Fruit fly (Drosophila melanogaster) whole organism, embryonic: ENCODE measurements around the gene CG9586.

Experiments
- Awh ChIP-seq: fragments of 200-800 bp; sonication (Bioruptor generic); IDR thresholded peaks from 2 replicates; pipeline ENCODE4, ENCODE4 v1.3.6; 2022; ENCODE audit warnings: missing biosample characterization, missing genetic modification characterization
- B-H2 ChIP-seq: fragments of 200-800 bp; sonication (Bioruptor generic); optimal IDR thresholded peaks from 2 replicates; lab custom pipeline; 2018; ENCODE audit warnings: missing biosample characterization, mild to moderate bottlenecking, missing genetic modification characterization
- CG13424 ChIP-seq: fragments of 200-800 bp; sonication (Bioruptor generic); optimal IDR thresholded peaks from 2 replicates; lab custom pipeline; 2019; ENCODE audit warnings: missing biosample characterization, mild to moderate bottlenecking, missing genetic modification characterization, moderate library complexity
- CG14965 ChIP-seq: fragments of 200-800 bp; sonication (Bioruptor generic); optimal IDR thresholded peaks from 2 replicates; lab custom pipeline; 2016; ENCODE audit warnings: missing biosample characterization, missing genetic modification characterization, borderline replicate concordance
- CG15514 ChIP-seq: fragments of 200-800 bp; sonication (Bioruptor generic); optimal IDR thresholded peaks from 3 replicates; lab custom pipeline; 2017; ENCODE audit warnings: missing biosample characterization, missing genetic modification characterization, mild to moderate bottlenecking, moderate library complexity, missing genetic modification reagents
- CG1603 ChIP-seq: fragments of 200-800 bp; sonication (Bioruptor generic); optimal IDR thresholded peaks from 2 replicates; lab custom pipeline; 2019; ENCODE audit warnings: missing biosample characterization, mild to moderate bottlenecking, missing genetic modification characterization, moderate library complexity
- CG17912 ChIP-seq: fragments of 200-800 bp; sonication (Bioruptor generic); optimal IDR thresholded peaks from 2 replicates; lab custom pipeline; 2018; ENCODE audit warnings: missing biosample characterization, mild to moderate bottlenecking, missing genetic modification characterization
- CG18619 ChIP-seq: fragments of 200-800 bp; sonication (Bioruptor generic); optimal IDR thresholded peaks from 3 replicates; lab custom pipeline; 2017; ENCODE audit warnings: missing biosample characterization, mild to moderate bottlenecking, missing genetic modification characterization
- CG2120 ChIP-seq: fragments of 200-800 bp; sonication (Bioruptor generic); optimal IDR thresholded peaks from 3 replicates; lab custom pipeline; 2016; ENCODE audit warnings: missing biosample characterization, missing genetic modification characterization
- CG2678 ChIP-seq: fragments of 200-800 bp; sonication (Bioruptor generic); optimal IDR thresholded peaks from 3 replicates; lab custom pipeline; 2019; ENCODE audit warnings: missing biosample characterization, mild to moderate bottlenecking, missing genetic modification characterization, moderate library complexity
- CG31441 ChIP-seq: fragments of 200-800 bp; sonication (Bioruptor generic); IDR thresholded peaks from 2 replicates; pipeline ENCODE4 v1.3.6; 2022; ENCODE audit warnings: missing biosample characterization, missing genetic modification characterization
- CG3847 ChIP-seq: fragments of 200-800 bp; sonication (Bioruptor generic); IDR thresholded peaks from 2 replicates; pipeline ENCODE4 v1.3.6; 2022; ENCODE audit warnings: missing biosample characterization, missing genetic modification characterization
- CG4820 ChIP-seq: fragments of 200-800 bp; sonication (Bioruptor generic); optimal IDR thresholded peaks from 3 replicates; lab custom pipeline; 2016; ENCODE audit warnings: missing biosample characterization, missing genetic modification characterization
- CG8944 ChIP-seq: fragments of 200-800 bp; sonication (Bioruptor generic); optimal IDR thresholded peaks from 3 replicates; lab custom pipeline; 2016; ENCODE audit warnings: missing biosample characterization, missing genetic modification characterization
- CG9437 ChIP-seq: fragments of 200-800 bp; sonication (Bioruptor generic); optimal IDR thresholded peaks from 2 replicates; lab custom pipeline; 2018; ENCODE audit warnings: missing biosample characterization, mild to moderate bottlenecking, missing genetic modification characterization
- CHES-1-like ChIP-seq: fragments of 200-800 bp; sonication (Bioruptor generic); optimal IDR thresholded peaks from 2 replicates; lab custom pipeline; 2016; ENCODE audit warnings: missing biosample characterization, missing genetic modification characterization
- CrebB ChIP-seq: fragments of 200-800 bp; sonication (Bioruptor generic); optimal IDR thresholded peaks from 3 replicates; lab custom pipeline; 2018; ENCODE audit warnings: missing biosample characterization, mild to moderate bottlenecking, missing genetic modification characterization
- Gug ChIP-seq: fragments of 200-800 bp; sonication (Bioruptor generic); IDR thresholded peaks from 4 replicates; pipeline ENCODE4 v1.3.6; 2022; ENCODE audit warnings: missing biosample characterization, missing genetic modification characterization
- H2.0 ChIP-seq: fragments of 200-800 bp; sonication (Bioruptor generic); IDR thresholded peaks from 2 replicates; pipeline ENCODE4 v1.3.6; 2022; ENCODE audit warnings: missing biosample characterization, missing genetic modification characterization
- Hey ChIP-seq: fragments of 200-800 bp; sonication (Bioruptor generic); optimal IDR thresholded peaks from 3 replicates; lab custom pipeline; 2018; ENCODE audit warnings: missing biosample characterization, mild to moderate bottlenecking, missing genetic modification characterization
- HmgD ChIP-seq: fragments of 200-800 bp; sonication (Bioruptor generic); optimal IDR thresholded peaks from 3 replicates; lab custom pipeline; 2016; ENCODE audit warnings: missing biosample characterization, missing genetic modification characterization
- Hmr ChIP-seq: fragments of 200-800 bp; sonication (Bioruptor generic); optimal IDR thresholded peaks from 3 replicates; lab custom pipeline; 2017; ENCODE audit warnings: mild to moderate bottlenecking, missing biosample characterization, missing genetic modification reagents, missing genetic modification characterization
- Jarid2 ChIP-seq: fragments of 200-800 bp; sonication (Bioruptor generic); optimal IDR thresholded peaks from 3 replicates; lab custom pipeline; 2017; ENCODE audit warnings: mild to moderate bottlenecking, missing biosample characterization, missing genetic modification reagents, missing genetic modification characterization
- NK7.1 ChIP-seq: fragments of 200-800 bp; sonication (Bioruptor generic); optimal IDR thresholded peaks from 3 replicates; lab custom pipeline; 2016; ENCODE audit warnings: missing biosample characterization, missing genetic modification characterization
- Oli ChIP-seq: fragments of 200-800 bp; sonication (Bioruptor generic); optimal IDR thresholded peaks from 2 replicates; lab custom pipeline; 2018; ENCODE audit warnings: missing biosample characterization, mild to moderate bottlenecking, missing genetic modification characterization, moderate library complexity
- Six4 ChIP-seq: fragments of 200-800 bp; sonication (Bioruptor generic); optimal IDR thresholded peaks from 2 replicates; lab custom pipeline; 2016; ENCODE audit warnings: missing biosample characterization, missing genetic modification characterization
- Sox102F ChIP-seq: fragments of 200-800 bp; sonication (Bioruptor generic); optimal IDR thresholded peaks from 2 replicates; lab custom pipeline; 2018; ENCODE audit warnings: missing biosample characterization, mild to moderate bottlenecking, missing genetic modification characterization, moderate library complexity
- Usf ChIP-seq: fragments of 200-800 bp; sonication (Bioruptor generic); optimal IDR thresholded peaks from 2 replicates; lab custom pipeline; 2017; ENCODE audit warnings: missing genotype, missing biosample characterization, missing genetic modification characterization
- al ChIP-seq: fragments of 200-800 bp; sonication (Bioruptor generic); IDR thresholded peaks from 2 replicates; pipeline ENCODE4 v1.3.6; 2022; ENCODE audit warnings: missing biosample characterization, missing genetic modification characterization
- bowl ChIP-seq: fragments of 200-800 bp; sonication (Bioruptor generic); IDR thresholded peaks from 2 replicates; pipeline ENCODE4 v1.3.6; 2022; ENCODE audit warnings: missing biosample characterization, missing genetic modification characterization
- btn ChIP-seq: fragments of 200-800 bp; sonication (Bioruptor generic); optimal IDR thresholded peaks from 2 replicates; lab custom pipeline; 2016; ENCODE audit warnings: missing biosample characterization, missing genetic modification characterization
- dm ChIP-seq: fragments of 200-800 bp; sonication (Bioruptor generic); optimal IDR thresholded peaks from 3 replicates; lab custom pipeline; 2016; ENCODE audit warnings: missing biosample characterization, missing genetic modification characterization
- gt ChIP-seq: fragments of 200-800 bp; sonication (Bioruptor generic); IDR thresholded peaks from 2 replicates; pipeline ENCODE4 v1.3.6; 2022; ENCODE audit warnings: missing biosample characterization, missing genetic modification characterization
- ham ChIP-seq: fragments of 200-800 bp; sonication (Bioruptor generic); IDR thresholded peaks from 2 replicates; pipeline ENCODE4 v1.3.6; 2022; ENCODE audit warnings: missing biosample characterization, missing genetic modification characterization
- hb ChIP-seq: fragments of 200-800 bp; sonication (Bioruptor generic); IDR thresholded peaks from 3 replicates; pipeline ENCODE4 v1.3.6; 2022; ENCODE audit warnings: missing biosample characterization, missing genetic modification characterization; ENCODE audit not compliant: partially characterized antibody
- inv ChIP-seq: fragments of 200-800 bp; sonication (Bioruptor generic); IDR thresholded peaks from 2 replicates; pipeline ENCODE4 v1.3.6; 2022; ENCODE audit warnings: missing biosample characterization, missing genetic modification characterization; ENCODE audit not compliant: partially characterized antibody
- maf-S ChIP-seq: fragments of 200-800 bp; sonication (Bioruptor generic); optimal IDR thresholded peaks from 2 replicates; lab custom pipeline; 2016; ENCODE audit warnings: missing biosample characterization, missing genetic modification characterization
- nau ChIP-seq: fragments of 200-800 bp; sonication (Bioruptor generic); optimal IDR thresholded peaks from 3 replicates; lab custom pipeline; 2017; ENCODE audit warnings: missing biosample characterization, mild to moderate bottlenecking, missing genetic modification characterization, missing genetic modification reagents
- nmo ChIP-seq: fragments of 200-800 bp; sonication (Bioruptor generic); optimal IDR thresholded peaks from 2 replicates; lab custom pipeline; 2018; ENCODE audit warnings: missing biosample characterization, mild to moderate bottlenecking, missing genetic modification characterization, moderate library complexity
- odd ChIP-seq: fragments of 200-800 bp; sonication (Bioruptor generic); optimal IDR thresholded peaks from 2 replicates; lab custom pipeline; 2017; ENCODE audit warnings: missing biosample characterization, mild to moderate bottlenecking, missing genetic modification characterization
- prd ChIP-seq, 3 experiments: fragments of >200 bp in 2 of 3; fragments of 200-800 bp in 1 of 3; sonication (Bioruptor generic) in 1 of 3; optimal IDR thresholded peaks in 2 of 3; IDR thresholded peaks in 1 of 3; 2 replicates in 2 of 3; 3 replicates in 1 of 3; pipeline versions ENCODE4 v1.3.6 to Lab custom; 2017 to 2022; ENCODE audit warnings: missing biosample characterization in 1 of 3, missing genetic modification characterization in 1 of 3
- shn ChIP-seq: fragments of 200-800 bp; sonication (Bioruptor generic); optimal IDR thresholded peaks from 3 replicates; lab custom pipeline; 2016; ENCODE audit warnings: missing biosample characterization, missing genetic modification characterization
- sisA ChIP-seq: fragments of 200-800 bp; sonication (Bioruptor generic); IDR thresholded peaks from 2 replicates; pipeline ENCODE4 v1.3.6; 2022; ENCODE audit warnings: missing biosample characterization, missing genetic modification characterization
- so ChIP-seq: fragments of 200-800 bp; sonication (Bioruptor generic); IDR thresholded peaks from 3 replicates; pipeline ENCODE4 v1.3.6; 2022; ENCODE audit warnings: missing biosample characterization, missing genetic modification characterization
- sqz ChIP-seq: fragments of 200-800 bp; sonication (Bioruptor generic); optimal IDR thresholded peaks from 3 replicates; lab custom pipeline; 2018; ENCODE audit warnings: missing biosample characterization, mild to moderate bottlenecking, missing genetic modification characterization
- tap ChIP-seq: fragments of 200-800 bp; optimal IDR thresholded peaks from 3 replicates; lab custom pipeline; 2019; ENCODE audit warnings: missing biosample characterization, mild to moderate bottlenecking, missing genetic modification characterization, moderate library complexity
- twi ChIP-seq: fragments of 200-800 bp; optimal IDR thresholded peaks from 2 replicates; lab custom pipeline; 2019; ENCODE audit warnings: missing biosample characterization, mild to moderate bottlenecking, missing genetic modification characterization, moderate library complexity
- tx ChIP-seq: fragments of 200-800 bp; sonication (Bioruptor generic); optimal IDR thresholded peaks from 2 replicates; lab custom pipeline; 2016; ENCODE audit warnings: missing biosample characterization, missing genetic modification characterization
- wdn ChIP-seq: fragments of 200-800 bp; sonication (Bioruptor generic); IDR thresholded peaks from 2 replicates; pipeline ENCODE4 v1.3.6; 2022; ENCODE audit warnings: missing biosample characterization, missing genetic modification characterization
- yki ChIP-seq: fragments of >200 bp; optimal IDR thresholded peaks from 3 replicates; lab custom pipeline; 2018

CG9586 gene

DNA sequence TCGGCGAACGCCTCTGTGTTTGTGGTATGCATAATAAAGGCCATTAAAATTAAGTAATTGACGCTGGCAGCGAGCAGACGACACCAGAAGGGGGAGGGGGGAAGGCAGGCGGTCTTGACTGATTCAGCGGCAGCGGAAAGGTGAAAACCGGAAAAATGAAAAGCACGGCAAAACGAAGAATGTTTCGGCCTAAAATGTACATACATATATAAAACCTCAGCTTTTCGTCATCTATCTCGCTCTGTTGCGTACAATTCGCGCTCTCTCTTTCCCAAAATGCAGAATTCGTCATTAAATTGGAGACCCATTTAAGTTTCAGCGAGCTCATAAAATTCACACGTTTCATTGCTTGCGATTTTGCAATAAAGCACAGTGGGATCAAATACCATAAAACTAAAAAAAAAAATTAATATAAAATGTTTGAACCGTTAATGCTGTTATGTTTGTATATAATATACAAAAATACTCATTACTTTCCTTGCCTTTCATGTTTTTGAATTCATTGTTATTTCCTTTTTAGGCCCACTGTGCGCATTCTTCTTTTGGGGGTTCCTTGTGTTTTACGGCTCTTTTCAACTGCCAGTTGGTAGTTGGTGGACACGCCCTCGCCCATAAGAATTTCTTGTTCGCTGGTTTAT is 1.8 kb upstream of the CG9586 start (continued):
- peak; percentile 73 for TF ChIP-seq nmo (GFP tag; lab: Kevin White, UChicago)
- TF ChIP-seq Six4, result peak; percentile 67
- no peak for TF ChIP-seq twi (tag; lab: Kevin White, UChicago)
- TF ChIP-seq odd (GFP tag; lab: Kevin White, UChicago), result peak; percentile 28
- no peak for TF ChIP-seq Hey
- peak; percentile 40 for TF ChIP-seq nau (GFP tag; lab: Kevin White, UChicago)
- TF ChIP-seq CG31441, result peak; percentile 76
- TF ChIP-seq HmgD (GFP tag; lab: Kevin White, UChicago), result no peak
- TF ChIP-seq yki, result no peak
- TF ChIP-seq CG1603 (tag; lab: Kevin White, UChicago), result no peak
- no peak for TF ChIP-seq dm (GFP tag; lab: Kevin White, UChicago)
- peak; percentile 64; the same call in 3 of the 4 replicates for TF ChIP-seq Gug (GFP tag; lab: Robert Waterston, UW)
- peak; percentile 62 for TF ChIP-seq CG4820 (GFP tag; lab: Kevin White, UChicago)
- TF ChIP-seq sisA (GFP tag; lab: Robert Waterston, UW), result peak; percentile 63
- no peak for TF ChIP-seq maf-S (GFP tag; lab: Kevin White, UChicago)
- TF ChIP-seq wdn (GFP tag; lab: Robert Waterston, UW), result peak; percentile 62; the same call in 1 of the 2 replicates
- peak; percentile 30 for TF ChIP-seq tap (tag; lab: Kevin White, UChicago)
- no peak for TF ChIP-seq inv (GFP tag; lab: Robert Waterston, UW)
- TF ChIP-seq prd (optimal IDR thresholded peaks at IDR 0.05; lab: Kevin White, UChicago), result no peak
- TF ChIP-seq prd (GFP tag; IDR thresholded peaks at IDR 0.05; lab: Robert Waterston, UW), result peak; percentile 84
- TF ChIP-seq CHES-1-like (GFP tag; lab: Kevin White, UChicago), result no peak
- TF ChIP-seq al, result peak; percentile 67
- TF ChIP-seq B-H2 (GFP tag; lab: Kevin White, UChicago), result no peak
- no peak for TF ChIP-seq CG3847 (GFP tag; lab: Robert Waterston, UW)
- peak; percentile 57; the same call in 1 of the 2 replicates for TF ChIP-seq bowl
- TF ChIP-seq Jarid2 (GFP tag; lab: Kevin White, UChicago), result peak; percentile 44
- peak; percentile 50 for TF ChIP-seq CG15514 (GFP tag; lab: Kevin White, UChicago)
- no peak for TF ChIP-seq CG17912 (GFP tag; lab: Kevin White, UChicago)
- peak; percentile 75 for TF ChIP-seq H2.0 (GFP tag; lab: Robert Waterston, UW)
- peak; percentile 73 for TF ChIP-seq CG2120 (GFP tag; lab: Kevin White, UChicago)
- no peak for TF ChIP-seq btn (GFP tag; lab: Kevin White, UChicago)
- TF ChIP-seq CG9437 (GFP tag; lab: Kevin White, UChicago), result peak; percentile 49
- peak; percentile 69 for TF ChIP-seq CG13424 (tag; lab: Kevin White, UChicago)
- no peak for TF ChIP-seq tx (GFP tag; lab: Kevin White, UChicago)
- no peak for TF ChIP-seq CG8944 (GFP tag; lab: Kevin White, UChicago)
- TF ChIP-seq Sox102F, result peak; percentile 85
- no peak for TF ChIP-seq CG14965 (GFP tag; lab: Kevin White, UChicago)
- TF ChIP-seq sqz (GFP tag; lab: Kevin White, UChicago), result no peak
- peak; percentile 66 for TF ChIP-seq Awh (GFP tag; lab: Robert Waterston, UW)
- TF ChIP-seq CrebB (tag; lab: Kevin White, UChicago), result no peak
- TF ChIP-seq gt (GFP tag; lab: Robert Waterston, UW), result no peak
- TF ChIP-seq so (GFP tag; lab: Robert Waterston, UW), result peak; percentile 87
- TF ChIP-seq Oli, result peak; percentile 68
- peak; percentile 37 for TF ChIP-seq CG18619 (GFP tag; lab: Kevin White, UChicago)
- TF ChIP-seq Usf, result peak; percentile 10
- 0 out of 3 replicates have a peak, but pooled peaks have one; percentile 50 for TF ChIP-seq hb (GFP tag; lab: Robert Waterston, UW)
- TF ChIP-seq NK7.1 (GFP tag; lab: Kevin White, UChicago), result no peak
- peak; percentile 77 for TF ChIP-seq CG2678 (tag; lab: Kevin White, UChicago)
- TF ChIP-seq shn, result no peak
- TF ChIP-seq ham (GFP tag; lab: Robert Waterston, UW), result no peak
- TF ChIP-seq Hmr, result peak; percentile 66
